Worm (Caenorhabditis elegans): Measurements from ENCODE around the gene mif-4.
A peak's percentile ranks its signal among the peaks of the same experiment; 100 is the strongest.

DNA sequence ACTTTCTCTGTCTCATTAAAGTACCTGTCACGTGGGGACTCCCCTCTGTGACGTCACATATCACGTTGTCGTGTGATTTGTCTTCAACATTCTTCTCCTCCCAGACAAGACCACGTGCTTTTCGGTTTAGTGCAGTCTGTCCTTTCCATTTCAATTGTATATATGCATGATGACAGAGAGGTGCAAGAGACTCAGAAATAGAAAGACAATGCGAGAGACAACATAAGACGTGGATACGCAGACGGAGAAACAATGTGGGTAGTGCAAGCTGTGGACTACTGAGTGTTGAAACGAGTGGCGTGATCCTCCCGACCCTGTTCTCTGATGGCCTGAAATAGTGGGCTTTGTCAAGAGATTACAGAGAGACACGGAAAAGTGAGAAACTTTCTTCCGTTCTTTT is 954 bp upstream of the mif-4 start:
- TF ChIP-seq nhr-77 (tag; optimal IDR thresholded peaks at IDR 0.05) (no peak), aly-2 (tag; optimal IDR thresholded peaks at IDR 0.05) (no peak), unc-39 (tag; optimal IDR thresholded peaks at IDR 0.05) (no peak), lin-11 (tag; optimal IDR thresholded peaks at IDR 0.05) (peak; percentile 62), nhr-6 (tag; optimal IDR thresholded peaks at IDR 0.05) (peak; percentile 95), unc-62 (GFP tag; optimal IDR thresholded peaks at IDR 0.05) (peak; percentile 88), ZK546.5 (tag; optimal IDR thresholded peaks at IDR 0.05) (peak; percentile 22), nhr-11 (tag; optimal IDR thresholded peaks at IDR 0.05) (no peak), egl-27 (tag; optimal IDR thresholded peaks at IDR 0.05) (peak; percentile 87), elt-1 (tag; optimal IDR thresholded peaks at IDR 0.05) (peak; percentile 28), R02D3.7 (tag; optimal IDR thresholded peaks at IDR 0.05) (peak; percentile 27)

Data from whole organism, L2 larva.